Fruit fly (Drosophila melanogaster) S2 (cell line): Measurements from ENCODE around the gene soti.

Source experiments
- CG8478 ChIP-seq: fragments of >200 bp; optimal IDR thresholded peaks from 2 replicates; lab custom pipeline; 2018
- CTCF ChIP-seq, 2 experiments: fragments of >200 bp; optimal IDR thresholded peaks; 2 replicates each; lab custom pipeline; 2018

DNA sequence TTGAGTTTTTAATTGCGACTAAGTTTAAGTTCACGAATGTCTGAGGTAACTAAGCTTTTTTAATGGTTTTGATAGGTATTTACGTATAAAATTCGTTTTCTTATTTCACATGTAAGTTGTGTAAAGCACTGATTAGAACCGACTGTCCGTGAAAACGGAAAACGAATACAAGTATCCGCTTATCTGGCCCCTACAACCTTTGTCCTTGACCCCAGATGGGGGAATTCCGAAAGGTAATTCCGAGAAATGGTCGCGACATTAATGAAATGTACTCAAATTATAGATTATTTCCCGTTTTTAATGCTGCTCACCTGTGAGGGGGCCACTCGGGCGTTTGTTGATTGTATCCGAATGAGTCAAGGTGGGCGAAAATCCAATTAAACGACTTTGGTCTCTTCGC lies 14.6 kb downstream of the soti start:
- TF ChIP-seq CG8478 (lab: Kevin White, UChicago) (no peak), CTCF (optimal IDR thresholded peaks at IDR 0.05; lab: Kevin White, UChicago) (no peak)
